Fruit fly (Drosophila melanogaster) whole organism: ENCODE results near the gene CG15375.

Source experiments
- CG8478 ChIP-seq: fragments of >200 bp; optimal IDR thresholded peaks from 2 replicates; lab custom pipeline; 2018; ENCODE audit warnings: inconsistent platforms
- Dll ChIP-seq: fragments of >200 bp; optimal IDR thresholded peaks from 2 replicates; lab custom pipeline; 2017
- pan ChIP-seq: fragments of >200 bp; optimal IDR thresholded peaks from 2 replicates; lab custom pipeline; 2017
- psq ChIP-seq: fragments of >200 bp; optimal IDR thresholded peaks from 2 replicates; lab custom pipeline; 2017
- usp ChIP-seq: fragments of >200 bp; optimal IDR thresholded peaks from 2 replicates; lab custom pipeline; 2017; ENCODE audit warnings: missing biosample characterization, missing genetic modification characterization, mixed read lengths

- no peak for TF ChIP-seq usp
- no peak for TF ChIP-seq pan (lab: Kevin White, UChicago)
- TF ChIP-seq CG8478 (lab: Kevin White, UChicago): no peak
- no peak for TF ChIP-seq Dll
- TF ChIP-seq psq (lab: Kevin White, UChicago): no peak
Measured at dm6 chrX:4105830-4106233, 4.7 kb downstream of the CG15375 start, which contains the start of gene cib.
